Fruit fly (Drosophila melanogaster) whole organism, pupa: ENCODE measurements around the gene CG34265.

Source experiments
- CG12605 ChIP-seq: fragments of 200-800 bp; sonication (Bioruptor generic); IDR thresholded peaks from 2 replicates; pipeline ENCODE4 v1.3.6; 2022; ENCODE audit warnings: missing biosample characterization, missing genetic modification characterization
- CG14655 ChIP-seq: fragments of 200-800 bp; sonication (Bioruptor generic); optimal IDR thresholded peaks from 3 replicates; lab custom pipeline; 2017; ENCODE audit warnings: mild to moderate bottlenecking, missing biosample characterization, missing genetic modification reagents, missing genetic modification characterization
- CG15710 ChIP-seq: fragments of 200-800 bp; sonication (Bioruptor generic); optimal IDR thresholded peaks from 2 replicates; lab custom pipeline; 2018; ENCODE audit warnings: missing biosample characterization, mild to moderate bottlenecking, missing genetic modification characterization, moderate library complexity
- CG32121 ChIP-seq: fragments of 200-800 bp; sonication (Bioruptor generic); IDR thresholded peaks from 2 replicates; pipeline ENCODE4 v1.3.6; 2022; ENCODE audit warnings: missing biosample characterization, missing genetic modification characterization
- CG34367 ChIP-seq: fragments of 200-800 bp; sonication (Bioruptor generic); optimal IDR thresholded peaks from 2 replicates; lab custom pipeline; 2018; ENCODE audit warnings: missing biosample characterization, mild to moderate bottlenecking, missing genetic modification characterization
- CG4496 ChIP-seq: fragments of 200-800 bp; sonication (Bioruptor generic); IDR thresholded peaks from 3 replicates; pipeline ENCODE4 v1.3.6; 2022; ENCODE audit warnings: missing biosample characterization, missing genetic modification characterization
- CG8159 ChIP-seq: fragments of 200-800 bp; sonication (Bioruptor generic); optimal IDR thresholded peaks from 3 replicates; lab custom pipeline; 2018; ENCODE audit warnings: missing biosample characterization, mild to moderate bottlenecking, missing genetic modification characterization, moderate library complexity
- CG9948 ChIP-seq: fragments of 200-800 bp; sonication (Bioruptor generic); optimal IDR thresholded peaks from 2 replicates; lab custom pipeline; 2018; ENCODE audit warnings: missing biosample characterization, mild to moderate bottlenecking, missing genetic modification characterization, moderate library complexity
- Ets98B ChIP-seq: fragments of 200-800 bp; sonication (Bioruptor generic); IDR thresholded peaks from 2 replicates; pipeline ENCODE4 v1.3.6; 2022; ENCODE audit warnings: missing biosample characterization, missing genetic modification characterization
- fd96Ca ChIP-seq: fragments of 200-800 bp; sonication (Bioruptor generic); IDR thresholded peaks from 3 replicates; pipeline ENCODE4 v1.3.6; 2022; ENCODE audit warnings: missing biosample characterization, missing genetic modification characterization
- gl ChIP-seq: fragments of 200-800 bp; sonication (Bioruptor generic); optimal IDR thresholded peaks from 2 replicates; lab custom pipeline; 2018; ENCODE audit warnings: missing biosample characterization, mild to moderate bottlenecking, missing genetic modification characterization
- rn ChIP-seq: fragments of 200-800 bp; sonication (Bioruptor generic); IDR thresholded peaks from 2 replicates; pipeline ENCODE4 v1.3.6; 2022; ENCODE audit warnings: missing biosample characterization, missing genetic modification characterization

DNA sequence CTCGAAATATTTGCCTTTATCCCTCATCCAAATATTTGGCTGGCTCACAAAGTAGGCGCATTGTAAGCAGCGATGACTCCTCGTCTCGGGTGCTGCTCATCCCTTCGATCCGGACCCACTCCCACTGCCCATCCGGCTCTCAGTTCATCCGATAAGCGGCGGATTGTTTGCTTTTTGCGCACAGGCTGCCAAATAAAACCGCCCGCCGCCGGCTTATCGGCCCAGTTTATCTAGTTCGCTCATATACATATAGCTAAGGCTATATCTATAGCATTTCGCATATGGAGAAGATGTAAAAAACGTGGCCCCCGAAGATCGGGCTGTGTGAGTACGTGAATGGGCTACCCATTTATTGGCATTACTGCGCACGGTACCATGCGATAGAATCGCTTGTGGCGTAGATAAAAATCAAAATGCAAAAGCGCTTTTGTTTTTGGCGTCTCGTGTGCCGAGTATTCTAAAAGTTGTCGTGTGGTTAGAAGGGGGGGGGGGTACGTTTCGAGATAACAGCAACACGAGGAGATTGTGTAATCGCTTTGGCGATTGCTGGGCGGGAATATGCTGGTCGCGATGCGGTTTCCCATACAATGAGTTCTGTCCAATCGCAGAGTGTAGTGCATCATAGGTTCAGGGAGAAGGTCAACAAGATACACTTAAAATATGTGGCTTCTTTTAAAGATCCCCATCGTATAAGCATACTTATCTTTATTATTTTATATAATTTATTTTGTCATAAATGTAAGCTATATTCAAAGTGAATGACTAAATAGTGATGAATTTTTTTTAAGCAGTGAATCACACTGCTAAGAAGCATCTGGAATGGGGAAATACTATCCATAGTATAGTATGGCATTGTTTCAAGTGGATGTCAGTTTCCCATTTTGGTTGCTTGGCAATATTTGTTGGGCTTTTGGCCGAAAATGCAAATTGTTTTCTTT, 40.7 kb downstream of the CG34265 start:
- TF ChIP-seq fd96Ca (GFP tag; lab: Robert Waterston, UW) (no peak), CG8159 (tag; lab: Kevin White, UChicago) (no peak), Ets98B (GFP tag; lab: Robert Waterston, UW) (no peak), CG34367 (tag; lab: Kevin White, UChicago) (no peak), CG32121 (no peak), rn (GFP tag; lab: Robert Waterston, UW) (no peak), CG9948 (tag; lab: Kevin White, UChicago) (no peak), gl (tag; lab: Kevin White, UChicago) (no peak), CG14655 (GFP tag; lab: Kevin White, UChicago) (no peak), CG12605 (GFP tag; lab: Robert Waterston, UW) (no peak), CG4496 (no peak), CG15710 (no peak)
